Worm (Caenorhabditis elegans): ENCODE results near the gene C23G10.10.

C23G10.10 gene

ce11 chrIII:6183118-6183517, 30.7 kb downstream of the C23G10.10 start, which contains the start of gene nas-28:
Gene nas-28 (minus strand): TSS chrIII:6183218.
- TF ChIP-seq tbx-37 (GFP tag; conservative IDR thresholded peaks at IDR 0.05) (no peak), tra-4 (tag; optimal IDR thresholded peaks at IDR 0.05) (no peak), aly-1 (tag; optimal IDR thresholded peaks at IDR 0.05) (no peak)

DNA sequence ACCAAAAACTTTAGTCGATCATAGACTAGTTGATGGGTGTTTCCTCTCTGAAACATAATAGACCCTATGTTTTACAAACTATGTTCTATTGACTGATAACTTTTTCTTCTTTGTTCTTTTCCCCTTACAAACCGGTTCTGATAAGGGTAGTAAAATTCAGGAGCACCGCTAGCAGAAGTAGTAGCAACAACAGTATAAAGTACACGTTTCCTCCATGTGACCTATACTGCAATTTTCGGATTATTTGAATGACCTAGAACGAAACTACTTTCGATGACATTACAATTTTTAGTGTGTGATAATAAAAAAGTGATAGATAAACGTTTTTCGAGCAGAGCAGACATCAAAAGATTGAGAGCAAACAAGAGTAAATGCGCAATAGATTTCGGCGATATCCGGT, 33.5 kb downstream of the C23G10.10 start:
- TF ChIP-seq scrt-1 (GFP tag; IDR thresholded peaks at IDR 0.05) (no peak), ceh-13 (GFP tag; optimal IDR thresholded peaks at IDR 0.05) (no peak), tra-4 (tag; optimal IDR thresholded peaks at IDR 0.05) (no peak), pes-1 (GFP tag; IDR thresholded peaks at IDR 0.05) (no peak), hnd-1 (tag; optimal IDR thresholded peaks at IDR 0.05) (no peak), F13C5.2 (tag; optimal IDR thresholded peaks at IDR 0.05) (no peak), ets-7 (tag; optimal IDR thresholded peaks at IDR 0.05) (no peak), hmg-4 (GFP tag; optimal IDR thresholded peaks at IDR 0.05) (no peak), sea-1 (GFP tag; conservative IDR thresholded peaks at IDR 0.05) (no peak), ceh-36 (tag; optimal IDR thresholded peaks at IDR 0.05) (no peak), flt-1 (GFP tag; IDR thresholded peaks at IDR 0.05) (no peak), aly-1 (tag; optimal IDR thresholded peaks at IDR 0.05) (no peak), tbx-11 (GFP tag; IDR thresholded peaks at IDR 0.05) (no peak), B0310.2 (tag; optimal IDR thresholded peaks at IDR 0.05) (no peak), ama-1 (optimal IDR thresholded peaks at IDR 0.05) (no peak), hmbx-1 (tag; optimal IDR thresholded peaks at IDR 0.05) (no peak)

DNA sequence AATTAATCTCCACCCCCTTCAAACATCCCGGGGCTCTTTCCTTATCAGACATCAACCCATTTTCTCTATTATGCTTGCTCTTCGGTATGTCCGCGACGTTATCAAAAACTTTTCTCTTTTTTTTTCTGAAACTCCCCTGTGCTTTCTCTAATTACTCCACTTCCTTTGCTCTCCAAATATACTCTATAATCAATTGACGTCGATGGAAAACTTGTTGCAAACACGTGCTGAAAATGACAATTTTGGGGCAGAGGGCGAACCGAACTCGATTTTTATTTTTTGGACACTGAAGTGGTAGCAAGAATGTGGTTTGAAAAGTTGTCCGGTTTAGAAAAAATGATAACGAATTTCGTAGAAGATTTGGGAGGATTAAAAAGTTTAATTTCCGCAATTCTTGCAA, 34.8 kb downstream of the C23G10.10 start:
- TF ChIP-seq sea-1 (GFP tag; conservative IDR thresholded peaks at IDR 0.05): no peak
- TF ChIP-seq tra-4 (tag; optimal IDR thresholded peaks at IDR 0.05): no peak
- TF ChIP-seq B0310.2 (tag; optimal IDR thresholded peaks at IDR 0.05): no peak
- TF ChIP-seq scrt-1 (GFP tag; IDR thresholded peaks at IDR 0.05): no peak
- no peak for TF ChIP-seq ceh-36 (tag; optimal IDR thresholded peaks at IDR 0.05)
- TF ChIP-seq ets-7 (tag; optimal IDR thresholded peaks at IDR 0.05): no peak
- TF ChIP-seq F13C5.2 (tag; optimal IDR thresholded peaks at IDR 0.05): no peak

ce11 chrIII:6178586-6178985, 35.2 kb downstream of the C23G10.10 start, which contains the start of gene F42A10.7:
Gene F42A10.7 (minus strand): TSS chrIII:6178686.
- TF ChIP-seq tbx-37 (GFP tag; conservative IDR thresholded peaks at IDR 0.05) (no peak), pes-1 (GFP tag; IDR thresholded peaks at IDR 0.05) (no peak), sea-1 (GFP tag; conservative IDR thresholded peaks at IDR 0.05) (no peak)

- no peak for TF ChIP-seq hmg-4 (GFP tag; optimal IDR thresholded peaks at IDR 0.05)
Measured at ce11 chrIII:6177631-6178030, 36.2 kb downstream of the C23G10.10 start.

DNA sequence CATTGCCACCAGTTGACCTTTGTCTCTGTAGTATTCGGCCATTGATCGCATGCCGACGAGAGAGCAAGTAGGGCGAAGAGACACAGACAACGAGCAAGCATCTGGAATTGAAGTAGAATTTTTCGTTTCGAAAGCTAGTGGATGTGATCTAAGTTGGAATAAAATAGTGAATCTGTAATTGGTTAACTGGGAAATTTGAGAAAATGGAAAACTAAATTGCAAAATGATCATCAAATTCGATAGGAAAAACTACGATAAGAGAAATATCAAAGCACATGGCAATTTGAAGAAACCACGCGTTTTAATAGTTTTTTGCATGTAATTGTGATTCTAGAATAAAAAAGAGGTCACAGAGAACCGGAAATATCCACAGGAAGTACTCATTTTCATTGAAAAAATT, 37.1 kb downstream of the C23G10.10 start, which contains the start of gene F42A10.6:
Gene F42A10.6, minus strand, starts transcription at position 101 of the 400 bp plus-strand sequence.
- TF ChIP-seq tbx-37 (GFP tag; conservative IDR thresholded peaks at IDR 0.05) (no peak), ets-7 (tag; optimal IDR thresholded peaks at IDR 0.05) (no peak), flt-1 (GFP tag; IDR thresholded peaks at IDR 0.05) (no peak), ama-1 (optimal IDR thresholded peaks at IDR 0.05) (no peak), F13C5.2 (tag; optimal IDR thresholded peaks at IDR 0.05) (no peak), tra-4 (tag; optimal IDR thresholded peaks at IDR 0.05) (no peak), aly-1 (tag; optimal IDR thresholded peaks at IDR 0.05) (no peak), pes-1 (GFP tag; IDR thresholded peaks at IDR 0.05) (no peak), scrt-1 (GFP tag; IDR thresholded peaks at IDR 0.05) (no peak), ceh-36 (tag; optimal IDR thresholded peaks at IDR 0.05) (no peak), ceh-13 (GFP tag; optimal IDR thresholded peaks at IDR 0.05) (no peak), hmbx-1 (tag; optimal IDR thresholded peaks at IDR 0.05) (no peak), sea-1 (GFP tag; conservative IDR thresholded peaks at IDR 0.05) (no peak), B0310.2 (tag; optimal IDR thresholded peaks at IDR 0.05) (no peak), tbx-11 (GFP tag; IDR thresholded peaks at IDR 0.05) (no peak), hmg-4 (GFP tag; optimal IDR thresholded peaks at IDR 0.05) (no peak), hnd-1 (tag; optimal IDR thresholded peaks at IDR 0.05) (no peak)

DNA sequence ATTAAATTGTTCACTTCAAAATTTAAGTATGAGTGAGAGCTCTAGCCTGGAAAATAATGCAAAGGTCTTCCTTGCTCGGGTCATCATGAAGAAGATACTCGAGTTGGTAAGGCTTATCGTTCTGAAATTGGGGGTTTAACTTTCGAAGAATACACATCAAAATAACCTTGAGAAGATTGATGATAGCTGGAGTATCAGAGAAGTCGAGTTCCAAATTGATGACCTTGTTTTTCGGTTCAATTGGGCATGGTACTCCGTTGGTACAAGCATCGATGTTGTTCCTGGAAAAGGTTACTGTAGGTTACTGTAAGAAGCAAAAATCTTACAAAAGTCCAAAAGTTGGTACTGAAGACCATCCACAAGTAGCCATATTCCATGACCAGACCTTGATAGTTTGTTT, 37.6 kb downstream of the C23G10.10 start:
- no peak for TF ChIP-seq ceh-13 (GFP tag; optimal IDR thresholded peaks at IDR 0.05)
- TF ChIP-seq tbx-11 (GFP tag; IDR thresholded peaks at IDR 0.05): no peak
- TF ChIP-seq aly-1 (tag; optimal IDR thresholded peaks at IDR 0.05): no peak
- TF ChIP-seq B0310.2 (tag; optimal IDR thresholded peaks at IDR 0.05): no peak
- no peak for TF ChIP-seq sea-1 (GFP tag; conservative IDR thresholded peaks at IDR 0.05)
- TF ChIP-seq ama-1 (optimal IDR thresholded peaks at IDR 0.05): no peak

DNA sequence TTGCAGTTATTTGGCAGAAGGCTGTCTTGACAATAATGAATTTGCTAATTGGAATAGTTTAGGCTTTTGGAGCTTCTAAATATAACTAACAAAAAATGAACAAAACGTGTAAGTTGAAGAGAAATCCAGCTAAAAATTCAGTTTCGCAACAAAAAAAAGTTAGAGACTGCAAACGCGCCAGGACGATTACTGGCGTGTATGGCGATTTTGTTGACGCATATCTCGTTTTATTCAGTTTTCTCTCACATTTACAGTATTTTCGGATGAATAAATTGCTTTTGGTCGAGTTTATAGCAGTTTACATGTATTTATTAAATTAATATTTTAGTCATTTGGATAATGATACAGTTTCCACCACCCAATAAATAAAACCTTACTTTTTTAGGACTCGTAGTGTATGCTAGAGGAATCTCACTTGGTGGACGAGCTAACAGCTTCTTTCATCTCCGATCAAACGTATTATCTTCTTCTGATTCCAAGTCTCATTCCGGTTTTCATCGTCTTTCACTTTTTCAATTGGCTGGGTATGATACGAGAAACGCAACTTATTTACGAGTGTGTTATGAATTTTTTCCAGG, 40.7 kb downstream of the C23G10.10 start, which contains the start of the genes abcf-3 and F42A10.5:
Gene abcf-3, plus strand, starts transcription at position 384 of the 578 bp plus-strand sequence.
Gene F42A10.5, minus strand, starts transcription at position 458 of the 578 bp plus-strand sequence.
- TF ChIP-seq ceh-36 (tag; optimal IDR thresholded peaks at IDR 0.05) (no peak), tbx-11 (GFP tag; IDR thresholded peaks at IDR 0.05) (no peak), hmbx-1 (tag; optimal IDR thresholded peaks at IDR 0.05) (no peak), tra-4 (tag; optimal IDR thresholded peaks at IDR 0.05) (no peak), B0310.2 (tag; optimal IDR thresholded peaks at IDR 0.05) (no peak), aly-1 (tag; optimal IDR thresholded peaks at IDR 0.05) (no peak)

ce11 chrIII:6170038-6170437, 43.8 kb downstream of the C23G10.10 start:
- TF ChIP-seq tbx-11 (GFP tag; IDR thresholded peaks at IDR 0.05) (no peak), F13C5.2 (tag; optimal IDR thresholded peaks at IDR 0.05) (peak; percentile 12), hmbx-1 (tag; optimal IDR thresholded peaks at IDR 0.05) (no peak), aly-1 (tag; optimal IDR thresholded peaks at IDR 0.05) (no peak), ama-1 (optimal IDR thresholded peaks at IDR 0.05) (no peak), ceh-36 (tag; optimal IDR thresholded peaks at IDR 0.05) (no peak), B0310.2 (tag; optimal IDR thresholded peaks at IDR 0.05) (no peak), flt-1 (GFP tag; IDR thresholded peaks at IDR 0.05) (no peak)
